Fruit fly (Drosophila melanogaster) whole organism, larva: ENCODE results near the gene dock.

ENCODE experiments used
- noc ChIP-seq: fragments of 200-800 bp; sonication (Bioruptor generic); optimal IDR thresholded peaks from 3 replicates; lab custom pipeline; 2019; ENCODE audit warnings: missing biosample characterization, mild to moderate bottlenecking, missing genetic modification characterization, moderate library complexity

Gene dock

DNA sequence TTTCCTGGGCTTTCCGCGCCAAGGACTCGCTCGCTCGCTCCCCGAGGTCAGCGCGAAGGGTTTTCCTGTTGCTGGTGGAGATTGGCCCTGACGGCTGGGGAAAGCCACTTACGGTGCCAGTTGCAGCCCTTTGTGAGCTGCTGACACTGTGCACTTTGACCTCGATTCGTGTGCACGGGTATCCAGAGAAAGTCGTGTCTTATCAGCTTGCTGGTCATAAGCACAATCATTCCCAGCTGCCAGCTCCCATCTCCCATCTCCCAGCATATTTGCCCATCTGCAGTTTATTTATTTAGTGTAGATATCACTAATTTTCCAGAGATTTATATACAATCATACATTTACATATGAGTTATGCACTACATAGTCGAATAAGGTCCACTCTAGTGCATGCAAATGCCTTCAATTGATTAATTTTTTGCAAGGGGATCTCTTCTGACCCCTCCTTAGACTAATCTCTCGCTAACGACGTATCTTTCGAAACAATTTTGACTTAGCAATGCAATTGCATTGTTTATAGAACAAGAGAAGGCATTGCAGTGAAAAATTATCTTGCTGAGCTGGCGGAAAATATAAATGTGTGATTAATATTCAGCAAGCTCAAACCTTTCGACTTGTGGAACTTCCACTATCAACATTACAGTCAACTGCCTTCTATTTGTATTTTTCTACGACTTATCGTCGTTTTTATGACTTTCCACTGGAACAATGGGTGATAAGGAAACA lies 3.6 kb upstream of the dock start:
- TF ChIP-seq noc (tag; lab: Kevin White, UChicago), result no peak

DNA sequence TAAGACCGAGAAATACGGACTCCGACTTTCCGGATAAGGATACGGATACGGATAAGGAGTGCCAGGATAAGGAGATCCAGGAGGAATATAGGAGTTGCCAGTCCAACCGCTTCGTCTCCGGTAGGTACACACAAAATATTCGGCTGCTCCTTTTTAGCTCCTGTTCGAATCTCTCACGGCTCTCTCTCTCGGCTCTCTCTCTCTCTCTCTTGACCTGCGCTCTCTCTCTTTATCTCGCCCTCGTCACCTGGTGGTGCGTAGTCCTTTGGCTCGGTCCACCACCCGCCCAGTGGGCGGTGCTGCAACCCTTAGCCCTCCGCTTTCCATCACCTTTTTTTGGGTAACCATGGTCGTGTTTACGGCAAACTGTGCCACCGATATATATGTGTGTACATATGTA lies 619 bp downstream of the dock start:
- TF ChIP-seq noc (tag; lab: Kevin White, UChicago), result no peak

dm6 chr2L:827049-827448 lies 1.3 kb downstream of the dock start:
- TF ChIP-seq noc (tag; lab: Kevin White, UChicago), result no peak

DNA sequence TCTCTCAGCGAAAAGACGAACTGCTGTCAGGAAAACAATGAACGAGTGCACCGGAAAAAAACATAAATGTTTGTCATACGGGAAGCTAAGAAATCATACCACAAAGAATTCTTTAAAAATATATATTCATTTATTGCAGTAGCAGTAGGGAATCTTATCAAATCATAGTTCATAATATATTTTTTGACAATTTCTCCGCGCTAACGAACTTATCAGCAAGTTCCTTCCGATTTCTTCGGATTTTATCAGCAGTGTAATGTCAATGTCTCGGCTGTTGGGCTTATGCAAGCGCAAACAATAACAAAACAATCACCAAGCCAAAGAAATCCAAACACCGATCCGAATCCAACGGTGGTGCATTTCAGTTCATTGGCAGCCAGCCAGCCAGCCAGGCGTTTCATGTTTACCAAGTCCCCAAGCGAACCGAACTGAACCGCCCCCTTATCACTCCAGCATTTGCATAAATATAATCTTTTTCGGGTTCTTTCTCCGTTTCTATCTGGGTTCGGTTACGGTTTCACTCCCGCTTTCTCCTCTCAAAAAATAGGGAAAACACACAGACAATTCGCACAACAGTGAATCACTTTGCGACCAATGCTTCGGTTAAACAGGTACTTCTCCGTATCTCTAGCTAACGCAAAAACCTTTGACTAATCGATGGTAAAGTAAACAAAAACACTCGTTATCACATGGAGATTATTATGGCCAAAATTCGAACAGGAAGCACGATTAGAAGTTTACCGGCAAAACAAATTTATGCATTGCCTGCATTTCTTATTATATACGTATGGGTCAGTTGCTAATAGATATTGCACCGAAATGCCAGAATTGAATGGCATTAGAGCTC lies 2.0 kb downstream of the dock start:
- TF ChIP-seq noc (tag; lab: Kevin White, UChicago), result no peak

DNA sequence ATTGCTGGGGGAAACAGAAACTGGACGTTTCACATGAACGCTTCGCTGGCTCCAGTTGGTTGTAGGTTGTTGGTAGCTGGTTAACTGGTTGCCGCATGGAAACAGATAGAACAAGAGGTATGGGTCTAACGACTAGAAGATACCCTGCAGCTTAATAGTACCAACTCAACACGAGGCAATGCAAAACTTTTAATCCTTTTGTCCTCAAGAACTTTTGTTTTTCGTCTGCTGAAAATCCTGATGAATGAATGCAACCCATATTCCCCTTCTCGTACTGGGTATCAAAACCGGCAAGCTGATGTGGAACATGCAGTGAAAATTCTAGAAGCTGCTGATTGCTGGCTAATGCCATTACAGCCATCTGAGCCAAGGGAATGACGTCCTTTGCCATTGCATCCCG lies 12.2 kb downstream of the dock start:
- no peak for TF ChIP-seq noc (tag; lab: Kevin White, UChicago)

DNA sequence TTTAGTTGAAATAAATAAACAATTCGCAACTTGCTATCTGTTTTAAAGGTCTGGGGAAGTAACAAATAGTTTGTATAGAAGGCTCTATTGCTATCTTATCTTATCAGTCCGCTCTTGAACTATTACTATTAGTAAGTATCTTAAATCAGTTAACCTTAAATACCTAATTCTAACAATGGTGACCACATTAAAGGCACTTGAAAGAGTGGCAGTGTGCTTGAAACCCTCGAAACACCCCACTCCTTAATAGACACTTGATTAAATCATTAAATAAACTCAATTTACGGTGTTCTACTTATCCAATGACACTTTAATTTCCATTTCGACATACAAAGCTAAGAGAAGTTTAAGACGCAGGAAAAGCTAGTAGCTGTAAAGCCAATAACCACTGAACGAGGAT lies 13.0 kb downstream of the dock start:
- TF ChIP-seq noc (tag; lab: Kevin White, UChicago), result peak; percentile 67

DNA sequence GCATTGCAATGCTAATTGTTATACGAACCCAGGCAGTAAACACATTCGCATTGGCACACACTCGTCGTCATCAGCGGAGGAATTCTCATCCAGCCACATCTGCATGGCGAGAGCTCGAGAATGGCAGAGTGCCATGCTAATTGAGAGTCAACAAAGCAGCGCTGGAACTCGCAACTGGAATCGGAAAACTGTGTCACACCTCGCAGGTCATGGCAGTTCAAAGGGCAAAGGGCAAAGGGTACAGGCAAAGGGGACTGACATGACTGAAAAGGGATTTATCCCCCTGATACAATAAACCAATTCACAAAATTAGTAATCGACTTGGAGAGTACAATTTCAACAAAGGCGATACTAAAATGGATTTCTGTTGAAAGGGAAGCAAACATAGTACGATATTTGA lies 14.3 kb downstream of the dock start:
- no peak for TF ChIP-seq noc (tag; lab: Kevin White, UChicago)

- TF ChIP-seq noc (tag; lab: Kevin White, UChicago), result no peak
Observed at dm6 chr2L:840716-841115, 14.9 kb downstream of the dock start.

DNA sequence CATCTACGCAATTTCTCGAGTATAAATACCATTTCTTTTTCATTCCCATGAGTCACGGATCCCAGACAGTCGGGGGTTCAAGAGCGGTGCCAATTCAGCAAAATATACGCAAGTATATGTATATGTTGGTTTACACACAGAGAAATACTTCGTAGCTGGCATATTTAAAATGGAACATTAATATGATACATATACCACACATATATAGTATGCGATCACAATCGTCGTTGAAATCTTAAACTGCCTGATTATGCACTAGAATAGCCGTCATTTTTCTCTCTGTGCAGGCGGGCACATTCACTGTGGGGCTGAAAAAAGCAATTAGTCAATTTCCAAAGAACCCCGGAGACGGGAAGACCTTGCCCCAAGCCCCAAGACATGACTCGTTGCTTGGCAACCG lies 15.9 kb downstream of the dock start:
- TF ChIP-seq noc (tag; lab: Kevin White, UChicago), result peak; percentile 84

DNA sequence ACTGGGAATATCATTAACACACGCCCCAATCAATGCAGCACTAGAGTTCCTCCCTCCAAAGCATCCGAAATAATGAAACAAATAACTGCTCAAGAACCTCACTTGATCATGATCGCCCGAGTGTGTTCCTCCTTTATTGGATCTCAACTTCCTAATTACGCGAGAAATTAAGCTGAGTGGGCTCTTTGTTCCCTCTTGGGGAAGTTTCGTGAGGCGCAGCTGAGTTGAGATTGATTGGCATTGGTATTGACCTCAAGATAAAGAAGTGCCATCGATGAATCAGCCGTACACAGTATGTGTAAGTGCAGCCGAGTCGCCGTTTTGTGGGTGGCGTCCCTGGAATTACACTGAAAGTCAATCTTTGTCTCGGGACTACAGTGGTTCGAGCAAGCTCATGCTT lies 17.1 kb downstream of the dock start:
- no peak for TF ChIP-seq noc (tag; lab: Kevin White, UChicago)

DNA sequence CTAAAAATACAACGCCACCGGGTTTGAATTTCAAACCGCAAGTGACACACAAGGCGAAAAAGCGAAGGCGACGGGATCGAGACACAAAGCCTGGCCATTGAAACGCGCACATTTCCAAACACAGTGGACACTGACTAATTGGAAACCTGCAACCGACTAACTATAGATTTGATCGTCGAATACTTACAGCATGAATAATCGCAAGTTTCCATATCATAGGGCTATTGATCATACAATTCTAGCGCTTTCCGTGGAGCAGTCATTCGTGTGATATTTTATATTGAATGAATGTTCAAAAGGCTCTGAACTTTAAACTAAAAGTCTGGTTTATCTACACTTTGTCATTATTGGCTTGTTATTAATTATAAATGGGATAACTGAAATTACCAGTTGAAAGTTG lies 17.5 kb downstream of the dock start:
- no peak for TF ChIP-seq noc (tag; lab: Kevin White, UChicago)

- no peak for TF ChIP-seq noc (tag; lab: Kevin White, UChicago)
Observed at dm6 chr2L:843850-844791, 18.4 kb downstream of the dock start.

dm6 chr2L:845341-846004 lies 19.7 kb downstream of the dock start:
- TF ChIP-seq noc (tag; lab: Kevin White, UChicago), result peak; percentile 45

- TF ChIP-seq noc (tag; lab: Kevin White, UChicago), result peak; percentile 38
Observed at dm6 chr2L:846167-846868, 20.5 kb downstream of the dock start.
